Fruit fly (Drosophila melanogaster) whole organism, embryonic: Measurements from ENCODE around the gene Kua.

Experiments
- Atf-2 ChIP-seq: fragments of 200-800 bp; sonication (Bioruptor generic); optimal IDR thresholded peaks from 2 replicates; lab custom pipeline; 2016; ENCODE audit warnings: missing biosample characterization, missing genetic modification characterization
- Awh ChIP-seq: fragments of 200-800 bp; sonication (Bioruptor generic); IDR thresholded peaks from 2 replicates; pipeline ENCODE4, ENCODE4 v1.3.6; 2022; ENCODE audit warnings: missing biosample characterization, missing genetic modification characterization
- Blimp-1 ChIP-seq: fragments of 200-800 bp; sonication (Bioruptor generic); optimal IDR thresholded peaks from 3 replicates; lab custom pipeline; 2018; ENCODE audit warnings: missing biosample characterization, missing genetic modification characterization, mild to moderate bottlenecking, moderate library complexity, missing genetic modification reagents
- BtbVII ChIP-seq: fragments of 200-800 bp; sonication (Bioruptor generic); optimal IDR thresholded peaks from 3 replicates; lab custom pipeline; 2017; ENCODE audit warnings: missing biosample characterization, mild to moderate bottlenecking, missing genetic modification characterization
- CG10147 ChIP-seq: fragments of 200-800 bp; sonication (Bioruptor generic); optimal IDR thresholded peaks from 2 replicates; lab custom pipeline; 2019; ENCODE audit warnings: missing biosample characterization, mild to moderate bottlenecking, missing genetic modification characterization, moderate library complexity
- CG10267 ChIP-seq: fragments of 200-800 bp; sonication (Bioruptor generic); optimal IDR thresholded peaks from 2 replicates; lab custom pipeline; 2018; ENCODE audit warnings: missing biosample characterization, mild to moderate bottlenecking, missing genetic modification characterization, moderate library complexity
- CG10321 ChIP-seq: fragments of 200-800 bp; sonication (Bioruptor generic); IDR thresholded peaks from 2 replicates; pipeline ENCODE4 v1.3.6; 2022; ENCODE audit warnings: missing biosample characterization, missing genetic modification characterization
- CG10366 ChIP-seq: fragments of 200-800 bp; sonication (Bioruptor generic); IDR thresholded peaks from 2 replicates; pipeline ENCODE4 v1.3.6; 2022; ENCODE audit warnings: missing biosample characterization, missing genetic modification characterization
- CG10462 ChIP-seq: fragments of 200-800 bp; sonication (Bioruptor generic); optimal IDR thresholded peaks from 2 replicates; lab custom pipeline; 2016; ENCODE audit warnings: missing biosample characterization, missing genetic modification characterization
- CG12236 ChIP-seq: fragments of 200-800 bp; sonication (Bioruptor generic); optimal IDR thresholded peaks from 2 replicates; lab custom pipeline; 2016; ENCODE audit warnings: missing biosample characterization, missing genetic modification characterization
- CG14050 ChIP-seq: fragments of 200-800 bp; sonication (Bioruptor generic); IDR thresholded peaks from 3 replicates; pipeline ENCODE4 v1.3.6; 2022; ENCODE audit warnings: missing biosample characterization, missing genetic modification characterization
- CG15073 ChIP-seq: fragments of 200-800 bp; sonication (Bioruptor generic); optimal IDR thresholded peaks from 2 replicates; lab custom pipeline; 2016; ENCODE audit warnings: missing biosample characterization, missing genetic modification characterization
- CG16815 ChIP-seq: fragments of 200-800 bp; sonication (Bioruptor generic); optimal IDR thresholded peaks from 3 replicates; lab custom pipeline; 2017; ENCODE audit warnings: missing biosample characterization, mild to moderate bottlenecking, missing genetic modification characterization
- CG2129 ChIP-seq: fragments of 200-800 bp; sonication (Bioruptor generic); IDR thresholded peaks from 2 replicates; pipeline ENCODE4 v1.3.6; 2022; ENCODE audit warnings: missing biosample characterization, missing genetic modification characterization; ENCODE audit not compliant: partially characterized antibody
- CG31441 ChIP-seq: fragments of 200-800 bp; sonication (Bioruptor generic); IDR thresholded peaks from 2 replicates; pipeline ENCODE4 v1.3.6; 2022; ENCODE audit warnings: missing biosample characterization, missing genetic modification characterization
- CG4328 ChIP-seq: fragments of 200-800 bp; sonication (Bioruptor generic); optimal IDR thresholded peaks from 3 replicates; lab custom pipeline; 2017; ENCODE audit warnings: missing biosample characterization, missing genetic modification reagents, missing genetic modification characterization
- CG4617 ChIP-seq: fragments of 200-800 bp; sonication (Bioruptor generic); optimal IDR thresholded peaks from 3 replicates; lab custom pipeline; 2016; ENCODE audit warnings: missing biosample characterization, missing genetic modification characterization, borderline replicate concordance
- CG6254 ChIP-seq: fragments of 200-800 bp; sonication (Bioruptor generic); optimal IDR thresholded peaks from 3 replicates; lab custom pipeline; 2017; ENCODE audit warnings: mild to moderate bottlenecking, missing biosample characterization, missing genetic modification reagents, missing genetic modification characterization
- CG6654 ChIP-seq: fragments of 200-800 bp; sonication (Bioruptor generic); optimal IDR thresholded peaks from 2 replicates; lab custom pipeline; 2017; ENCODE audit warnings: missing biosample characterization, mild to moderate bottlenecking, missing genetic modification characterization
- CG7372 ChIP-seq: fragments of 200-800 bp; sonication (Bioruptor generic); IDR thresholded peaks from 2 replicates; pipeline ENCODE4 v1.3.6; 2022; ENCODE audit warnings: missing biosample characterization, missing genetic modification characterization
- CG8388 ChIP-seq: fragments of 200-800 bp; sonication (Bioruptor generic); optimal IDR thresholded peaks from 2 replicates; lab custom pipeline; 2019; ENCODE audit warnings: missing biosample characterization, mild to moderate bottlenecking, missing genetic modification characterization, moderate library complexity
- CG9609 ChIP-seq: fragments of 200-800 bp; sonication (Bioruptor generic); optimal IDR thresholded peaks from 3 replicates; lab custom pipeline; 2016; ENCODE audit warnings: missing biosample characterization, missing genetic modification characterization
- Dbx ChIP-seq: fragments of 200-800 bp; sonication (Bioruptor generic); IDR thresholded peaks from 3 replicates; pipeline ENCODE4 v1.3.6; 2022; ENCODE audit warnings: missing biosample characterization, missing genetic modification characterization
- Deaf1 ChIP-seq: fragments of 200-800 bp; optimal IDR thresholded peaks from 3 replicates; lab custom pipeline; 2019; ENCODE audit warnings: missing biosample characterization, mild to moderate bottlenecking, missing genetic modification characterization, moderate library complexity
- Doc3 ChIP-seq: fragments of 200-800 bp; sonication (Bioruptor generic); IDR thresholded peaks from 3 replicates; pipeline ENCODE4 v1.3.6; 2022; ENCODE audit warnings: missing biosample characterization, missing genetic modification characterization; ENCODE audit not compliant: partially characterized antibody
- GATAe ChIP-seq: fragments of 200-800 bp; sonication (Bioruptor generic); conservative IDR thresholded peaks from 2 replicates; pipeline ENCODE4 v1.3.6; 2022; ENCODE audit warnings: missing biosample characterization, missing genetic modification characterization
- Oaz ChIP-seq: fragments of 200-800 bp; sonication (Bioruptor generic); IDR thresholded peaks from 2 replicates; pipeline ENCODE4 v1.3.6; 2022; ENCODE audit warnings: missing biosample characterization, missing genetic modification characterization
- Spps ChIP-seq: fragments of 200-800 bp; sonication (Bioruptor generic); optimal IDR thresholded peaks from 2 replicates; lab custom pipeline; 2018; ENCODE audit warnings: missing biosample characterization, mild to moderate bottlenecking, missing genetic modification characterization
- Taf1 ChIP-seq: fragments of 200-800 bp; sonication (Bioruptor generic); IDR thresholded peaks from 2 replicates; pipeline ENCODE4 v1.3.6; 2022; ENCODE audit warnings: missing biosample characterization, missing genetic modification characterization
- ara ChIP-seq: fragments of 200-800 bp; sonication (Bioruptor generic); IDR thresholded peaks from 2 replicates; pipeline ENCODE4 v1.3.6; 2022; ENCODE audit warnings: missing biosample characterization, missing genetic modification characterization
- cad ChIP-seq: fragments of >200 bp; optimal IDR thresholded peaks from 2 replicates; lab custom pipeline; 2017; ENCODE audit warnings: missing biosample characterization, missing genetic modification characterization
- fd3F ChIP-seq: fragments of 200-800 bp; sonication (Bioruptor generic); optimal IDR thresholded peaks from 2 replicates; lab custom pipeline; 2018; ENCODE audit warnings: missing biosample characterization, mild to moderate bottlenecking, missing genetic modification characterization, moderate library complexity
- hkb ChIP-seq, 2 experiments: fragments of 200-800 bp in 1 of 2; fragments of >200 bp in 1 of 2; sonication (Bioruptor generic) in 1 of 2; IDR thresholded peaks in 1 of 2; optimal IDR thresholded peaks in 1 of 2; 2 replicates each; pipeline versions ENCODE4 v1.3.6 to Lab custom; 2017 to 2022; ENCODE audit warnings: missing biosample characterization in 1 of 2, missing genetic modification characterization in 1 of 2
- klu ChIP-seq: fragments of 200-800 bp; sonication (Bioruptor generic); IDR thresholded peaks from 2 replicates; pipeline ENCODE4 v1.3.6; 2022; ENCODE audit warnings: missing biosample characterization, missing genetic modification characterization
- lola ChIP-seq, 3 experiments: fragments of >200 bp in 2 of 3; fragments of 200-800 bp in 1 of 3; sonication (Bioruptor generic) in 1 of 3; optimal IDR thresholded peaks; 2 replicates each; lab custom pipeline; 2017 to 2019; ENCODE audit warnings: missing biosample characterization in 3 of 3, missing genetic modification characterization in 3 of 3, mild to moderate bottlenecking in 1 of 3, moderate library complexity in 1 of 3
- nerfin-1 ChIP-seq: fragments of 200-800 bp; sonication (Bioruptor generic); optimal IDR thresholded peaks from 3 replicates; lab custom pipeline; 2019; ENCODE audit warnings: missing biosample characterization, mild to moderate bottlenecking, missing genetic modification characterization, moderate library complexity
- oc ChIP-seq: fragments of 200-800 bp; sonication (Bioruptor generic); optimal IDR thresholded peaks from 2 replicates; lab custom pipeline; 2018; ENCODE audit warnings: missing biosample characterization, mild to moderate bottlenecking, missing genetic modification characterization, moderate library complexity
- onecut ChIP-seq: fragments of 200-800 bp; sonication (Bioruptor generic); IDR thresholded peaks from 2 replicates; pipeline ENCODE4 v1.3.6; 2022; ENCODE audit warnings: missing biosample characterization, missing genetic modification characterization
- pfk ChIP-seq: fragments of 200-800 bp; sonication (Bioruptor generic); optimal IDR thresholded peaks from 2 replicates; lab custom pipeline; 2018; ENCODE audit warnings: missing biosample characterization, mild to moderate bottlenecking, missing genetic modification characterization, moderate library complexity
- pnt ChIP-seq: fragments of 200-800 bp; sonication (Bioruptor generic); optimal IDR thresholded peaks from 3 replicates; lab custom pipeline; 2016; ENCODE audit warnings: missing biosample characterization, missing genetic modification characterization
- pzg ChIP-seq: fragments of 200-800 bp; sonication (Bioruptor generic); optimal IDR thresholded peaks from 3 replicates; lab custom pipeline; 2018; ENCODE audit warnings: missing biosample characterization, mild to moderate bottlenecking, missing genetic modification characterization, moderate library complexity
- sens ChIP-seq: fragments of 200-800 bp; sonication (Bioruptor generic); peaks from one replicate; lab custom pipeline; 2016; ENCODE audit warnings: missing biosample characterization, missing genetic modification characterization
- sima ChIP-seq: fragments of 200-800 bp; sonication (Bioruptor generic); optimal IDR thresholded peaks from 2 replicates; lab custom pipeline; 2016; ENCODE audit warnings: missing biosample characterization, missing genetic modification characterization
- ssp ChIP-seq: fragments of 200-800 bp; sonication (Bioruptor generic); IDR thresholded peaks from 2 replicates; pipeline ENCODE4 v1.3.6; 2022; ENCODE audit warnings: missing biosample characterization, missing genetic modification characterization
- tin ChIP-seq: fragments of 200-800 bp; sonication (Bioruptor generic); optimal IDR thresholded peaks from 3 replicates; lab custom pipeline; 2016; ENCODE audit warnings: missing biosample characterization, missing genetic modification characterization
- tna ChIP-seq: fragments of 200-800 bp; sonication (Bioruptor generic); IDR thresholded peaks from 2 replicates; pipeline ENCODE4 v1.3.6; 2022; ENCODE audit warnings: missing biosample characterization, missing genetic modification characterization; ENCODE audit not compliant: partially characterized antibody
- trem ChIP-seq: fragments of 200-800 bp; optimal IDR thresholded peaks from 3 replicates; lab custom pipeline; 2019; ENCODE audit warnings: missing biosample characterization, mild to moderate bottlenecking, missing genetic modification characterization, moderate library complexity
- vfl ChIP-seq: fragments of 200-800 bp; sonication (Bioruptor generic); optimal IDR thresholded peaks from 2 replicates; lab custom pipeline; 2016; ENCODE audit warnings: missing biosample characterization, missing genetic modification characterization

Gene Kua

dm6 chr2L:20120388-20121232 is 23.2 kb downstream of the Kua start (continued):
- peak; percentile 53 for TF ChIP-seq CG6654 (GFP tag; lab: Kevin White, UChicago)
- TF ChIP-seq CG12236 (GFP tag; lab: Kevin White, UChicago) = peak; percentile 60
- TF ChIP-seq ssp (GFP tag; lab: Robert Waterston, UW) = peak; percentile 88
- peak; percentile 93 for TF ChIP-seq CG9609 (GFP tag; lab: Kevin White, UChicago)
- TF ChIP-seq onecut (GFP tag; lab: Robert Waterston, UW) = peak; percentile 95
- peak; percentile 90 for TF ChIP-seq CG10366 (GFP tag; lab: Robert Waterston, UW)
- peak; percentile 27 for TF ChIP-seq pzg (GFP tag; lab: Kevin White, UChicago)
- TF ChIP-seq CG10267 = peak; percentile 78
- TF ChIP-seq Deaf1 (tag; lab: Kevin White, UChicago) = no peak
- peak in 1 of 3 experiments; percentile 70 for TF ChIP-seq lola (GFP tag; optimal IDR thresholded peaks at IDR 0.05; lab: Kevin White, UChicago)
- peak; percentile 96 for TF ChIP-seq pnt (GFP tag; lab: Kevin White, UChicago)
- TF ChIP-seq Awh (GFP tag; lab: Robert Waterston, UW) = peak; percentile 91
- peak; percentile 68 for TF ChIP-seq CG10462 (GFP tag; lab: Kevin White, UChicago)
- TF ChIP-seq Atf-2 (GFP tag; lab: Kevin White, UChicago) = peak; percentile 93
- TF ChIP-seq CG10147 = peak; percentile 74
- peak; percentile 64 for TF ChIP-seq trem (tag; lab: Kevin White, UChicago)
- TF ChIP-seq klu (GFP tag; lab: Robert Waterston, UW) = peak; percentile 77
- peak; percentile 5 for TF ChIP-seq sima (GFP tag; lab: Kevin White, UChicago)
- peak; percentile 29; the same call in 1 of the 2 replicates for TF ChIP-seq CG10321 (GFP tag; lab: Robert Waterston, UW)
- peak; percentile 79 for TF ChIP-seq CG14050
- peak; percentile 96 for TF ChIP-seq sens (GFP tag; lab: Kevin White, UChicago)
- TF ChIP-seq fd3F (GFP tag; lab: Kevin White, UChicago) = peak; percentile 71
- peak; percentile 83 for TF ChIP-seq CG31441 (GFP tag; lab: Robert Waterston, UW)
- TF ChIP-seq CG8388 = peak; percentile 47
- TF ChIP-seq Taf1 (GFP tag; lab: Robert Waterston, UW) = peak; percentile 88
- TF ChIP-seq tna (GFP tag; lab: Robert Waterston, UW) = peak; percentile 59; the same call in 1 of the 2 replicates
- TF ChIP-seq Spps = no peak
- TF ChIP-seq CG16815 (GFP tag; lab: Kevin White, UChicago) = peak; percentile 92
- TF ChIP-seq CG7372 = peak; percentile 79
- TF ChIP-seq CG4617 (GFP tag; lab: Kevin White, UChicago) = peak; percentile 86
- TF ChIP-seq GATAe = no peak; the same call in 1 of the 2 replicates
- TF ChIP-seq hkb (optimal IDR thresholded peaks at IDR 0.05; lab: Kevin White, UChicago) = peak; percentile 80
- TF ChIP-seq hkb (GFP tag; IDR thresholded peaks at IDR 0.05; lab: Robert Waterston, UW) = no peak; the same call in 1 of the 2 replicates
- peak; percentile 68 for TF ChIP-seq CG15073 (GFP tag; lab: Kevin White, UChicago)
- TF ChIP-seq CG6254 (GFP tag; lab: Kevin White, UChicago) = peak; percentile 26
- peak; percentile 54 for TF ChIP-seq CG4328
- TF ChIP-seq BtbVII = peak; percentile 36
- no peak for TF ChIP-seq cad (GFP tag; lab: Kevin White, UChicago)
- peak; percentile 85 for TF ChIP-seq Oaz (GFP tag; lab: Robert Waterston, UW)
- TF ChIP-seq oc (tag; lab: Kevin White, UChicago) = no peak
- TF ChIP-seq nerfin-1 (tag; lab: Kevin White, UChicago) = no peak
- peak; percentile 84 for TF ChIP-seq CG2129 (GFP tag; lab: Robert Waterston, UW)
- peak; percentile 96 for TF ChIP-seq Dbx (GFP tag; lab: Robert Waterston, UW)
- peak; percentile 80 for TF ChIP-seq ara (GFP tag; lab: Robert Waterston, UW)
- peak; percentile 78 for TF ChIP-seq Doc3
- TF ChIP-seq Blimp-1 (GFP tag; lab: Kevin White, UChicago) = peak; percentile 66
- TF ChIP-seq tin (GFP tag; lab: Kevin White, UChicago) = peak; percentile 97
- peak; percentile 45 for TF ChIP-seq pfk
- TF ChIP-seq vfl (GFP tag; lab: Kevin White, UChicago) = peak; percentile 49
